Fruit fly (Drosophila melanogaster) whole organism, embryonic: ENCODE results near the gene Ufsp2.
A peak's percentile ranks its signal among the peaks of the same experiment; 100 is the strongest.

ENCODE experiments used
- Abd-B ChIP-seq: fragments of 200-800 bp; sonication (Bioruptor generic); optimal IDR thresholded peaks from 2 replicates; lab custom pipeline; 2018; ENCODE audit warnings: missing biosample characterization, mild to moderate bottlenecking, missing genetic modification characterization, moderate library complexity
- Atf6 ChIP-seq: fragments of 200-800 bp; sonication (Bioruptor generic); IDR thresholded peaks from 2 replicates; pipeline ENCODE4 v1.3.6; 2022; ENCODE audit warnings: missing biosample characterization, missing genetic modification characterization
- Bteb2 ChIP-seq: fragments of 200-800 bp; sonication (Bioruptor generic); optimal IDR thresholded peaks from 2 replicates; lab custom pipeline; 2016; ENCODE audit warnings: missing biosample characterization, missing genetic modification characterization
- CG1024 ChIP-seq: fragments of 200-800 bp; sonication (Bioruptor generic); IDR thresholded peaks from 2 replicates; pipeline ENCODE4 v1.3.6; 2022; ENCODE audit warnings: missing biosample characterization, missing genetic modification characterization
- CG11247 ChIP-seq: fragments of 200-800 bp; sonication (Bioruptor generic); IDR thresholded peaks from 2 replicates; pipeline ENCODE4 v1.3.6; 2022; ENCODE audit warnings: missing biosample characterization, missing genetic modification characterization
- CG12071 ChIP-seq: fragments of 200-800 bp; sonication (Bioruptor generic); optimal IDR thresholded peaks from 3 replicates; lab custom pipeline; 2018; ENCODE audit warnings: missing biosample characterization, mild to moderate bottlenecking, missing genetic modification characterization
- CG12104 ChIP-seq: fragments of 200-800 bp; sonication (Bioruptor generic); optimal IDR thresholded peaks from 3 replicates; lab custom pipeline; 2016; ENCODE audit warnings: missing biosample characterization, missing genetic modification characterization
- CG12236 ChIP-seq: fragments of 200-800 bp; sonication (Bioruptor generic); optimal IDR thresholded peaks from 2 replicates; lab custom pipeline; 2016; ENCODE audit warnings: missing biosample characterization, missing genetic modification characterization
- CG12299 ChIP-seq: fragments of 200-800 bp; sonication (Bioruptor generic); optimal IDR thresholded peaks from 2 replicates; lab custom pipeline; 2018; ENCODE audit warnings: missing biosample characterization, mild to moderate bottlenecking, missing genetic modification characterization
- CG1233 ChIP-seq: fragments of 200-800 bp; sonication (Bioruptor generic); optimal IDR thresholded peaks from 4 replicates; lab custom pipeline; 2018; ENCODE audit warnings: missing biosample characterization, mild to moderate bottlenecking, missing genetic modification characterization
- CG12769 ChIP-seq: fragments of 200-800 bp; sonication (Bioruptor generic); optimal IDR thresholded peaks from 2 replicates; lab custom pipeline; 2019; ENCODE audit warnings: missing biosample characterization, mild to moderate bottlenecking, missing genetic modification characterization, moderate library complexity
- CG17829 ChIP-seq: fragments of 200-800 bp; optimal IDR thresholded peaks from 2 replicates; lab custom pipeline; 2019; ENCODE audit warnings: missing biosample characterization, mild to moderate bottlenecking, missing genetic modification characterization, moderate library complexity
- CG18764 ChIP-seq: fragments of 200-800 bp; sonication (Bioruptor generic); optimal IDR thresholded peaks from 3 replicates; lab custom pipeline; 2016; ENCODE audit warnings: missing biosample characterization, missing genetic modification characterization
- CG2875 ChIP-seq: fragments of 200-800 bp; sonication (Bioruptor generic); optimal IDR thresholded peaks from 2 replicates; lab custom pipeline; 2017; ENCODE audit warnings: missing biosample characterization, mild to moderate bottlenecking, missing genetic modification characterization, missing genetic modification reagents
- CG32767 ChIP-seq: fragments of 200-800 bp; sonication (Bioruptor generic); IDR thresholded peaks from 2 replicates; pipeline ENCODE4 v1.3.6; 2022; ENCODE audit warnings: missing biosample characterization, missing genetic modification characterization
- CG33557 ChIP-seq: fragments of 200-800 bp; sonication (Bioruptor generic); optimal IDR thresholded peaks from 2 replicates; lab custom pipeline; 2019; ENCODE audit warnings: missing biosample characterization, mild to moderate bottlenecking, missing genetic modification characterization, moderate library complexity
- CG34224 ChIP-seq: fragments of 200-800 bp; sonication (Bioruptor generic); IDR thresholded peaks from 3 replicates; pipeline ENCODE4 v1.3.6; 2022; ENCODE audit warnings: missing biosample characterization, missing genetic modification characterization; ENCODE audit not compliant: partially characterized antibody
- CG42726 ChIP-seq: fragments of 200-800 bp; sonication (Bioruptor generic); IDR thresholded peaks from 2 replicates; pipeline ENCODE4 v1.3.6; 2022; ENCODE audit warnings: missing biosample characterization, missing genetic modification characterization; ENCODE audit not compliant: partially characterized antibody
- CG4820 ChIP-seq: fragments of 200-800 bp; sonication (Bioruptor generic); optimal IDR thresholded peaks from 3 replicates; lab custom pipeline; 2016; ENCODE audit warnings: missing biosample characterization, missing genetic modification characterization
- CG6683 ChIP-seq: fragments of 200-800 bp; sonication (Bioruptor generic); optimal IDR thresholded peaks from 2 replicates; lab custom pipeline; 2017; ENCODE audit warnings: missing biosample characterization, mild to moderate bottlenecking, missing genetic modification characterization, missing genetic modification reagents
- CG6854 ChIP-seq: fragments of 200-800 bp; sonication (Bioruptor generic); optimal IDR thresholded peaks from 3 replicates; lab custom pipeline; 2017; ENCODE audit warnings: missing biosample characterization, mild to moderate bottlenecking, missing genetic modification characterization
- CG8359 ChIP-seq: fragments of 200-800 bp; sonication (Bioruptor generic); optimal IDR thresholded peaks from 2 replicates; lab custom pipeline; 2017; ENCODE audit warnings: missing biosample characterization, mild to moderate bottlenecking, missing genetic modification characterization, borderline replicate concordance
- CG9609 ChIP-seq: fragments of 200-800 bp; sonication (Bioruptor generic); optimal IDR thresholded peaks from 3 replicates; lab custom pipeline; 2016; ENCODE audit warnings: missing biosample characterization, missing genetic modification characterization
- Dfd ChIP-seq, 2 experiments: fragments of >200 bp; optimal IDR thresholded peaks; 2 replicates each; lab custom pipeline; 2017; ENCODE audit warnings: missing biosample characterization in 2 of 2, missing genetic modification characterization in 2 of 2
- E2f2 ChIP-seq: fragments of 200-800 bp; sonication (Bioruptor generic); IDR thresholded peaks from 2 replicates; pipeline ENCODE4 v1.3.6; 2022; ENCODE audit warnings: missing biosample characterization, missing genetic modification characterization
- H2.0 ChIP-seq: fragments of 200-800 bp; sonication (Bioruptor generic); IDR thresholded peaks from 2 replicates; pipeline ENCODE4 v1.3.6; 2022; ENCODE audit warnings: missing biosample characterization, missing genetic modification characterization
- HHEX ChIP-seq: fragments of 200-800 bp; sonication (Bioruptor generic); optimal IDR thresholded peaks from 3 replicates; lab custom pipeline; 2017; ENCODE audit warnings: missing biosample characterization, mild to moderate bottlenecking, missing genetic modification characterization, missing genetic modification reagents
- HLHmδ ChIP-seq: fragments of 200-800 bp; sonication (Bioruptor generic); optimal IDR thresholded peaks from 2 replicates; lab custom pipeline; 2018; ENCODE audit warnings: missing biosample characterization, mild to moderate bottlenecking, missing genetic modification characterization, moderate library complexity
- Hmr ChIP-seq: fragments of 200-800 bp; sonication (Bioruptor generic); optimal IDR thresholded peaks from 3 replicates; lab custom pipeline; 2017; ENCODE audit warnings: mild to moderate bottlenecking, missing biosample characterization, missing genetic modification reagents, missing genetic modification characterization
- Hmx ChIP-seq: fragments of 200-800 bp; sonication (Bioruptor generic); optimal IDR thresholded peaks from 2 replicates; lab custom pipeline; 2016; ENCODE audit warnings: missing biosample characterization, missing genetic modification characterization
- Rfx ChIP-seq: fragments of 200-800 bp; sonication (Bioruptor generic); IDR thresholded peaks from 2 replicates; pipeline ENCODE4 v1.3.6; 2022; ENCODE audit warnings: missing biosample characterization, missing genetic modification characterization
- Taf1 ChIP-seq: fragments of 200-800 bp; sonication (Bioruptor generic); IDR thresholded peaks from 2 replicates; pipeline ENCODE4 v1.3.6; 2022; ENCODE audit warnings: missing biosample characterization, missing genetic modification characterization
- cato ChIP-seq: fragments of 200-800 bp; sonication (Bioruptor generic); optimal IDR thresholded peaks from 2 replicates; lab custom pipeline; 2016; ENCODE audit warnings: missing biosample characterization, missing genetic modification characterization, borderline replicate concordance
- chm ChIP-seq: fragments of 200-800 bp; sonication (Bioruptor generic); IDR thresholded peaks from 2 replicates; pipeline ENCODE4 v1.3.6; 2022; ENCODE audit warnings: missing biosample characterization, missing genetic modification characterization
- ci ChIP-seq: fragments of 200-800 bp; sonication (Bioruptor generic); IDR thresholded peaks from 3 replicates; pipeline ENCODE4 v1.3.6; 2022; ENCODE audit warnings: missing biosample characterization, missing genetic modification characterization
- dm ChIP-seq: fragments of 200-800 bp; sonication (Bioruptor generic); optimal IDR thresholded peaks from 3 replicates; lab custom pipeline; 2016; ENCODE audit warnings: missing biosample characterization, missing genetic modification characterization
- dmrt11E ChIP-seq: fragments of 200-800 bp; sonication (Bioruptor generic); optimal IDR thresholded peaks from 3 replicates; lab custom pipeline; 2018; ENCODE audit warnings: missing biosample characterization, mild to moderate bottlenecking, missing genetic modification characterization, moderate library complexity
- hbn ChIP-seq: fragments of 200-800 bp; sonication (Bioruptor generic); IDR thresholded peaks from 2 replicates; pipeline ENCODE4 v1.3.6; 2022; ENCODE audit warnings: missing biosample characterization, missing genetic modification characterization; ENCODE audit not compliant: partially characterized antibody
- hkb ChIP-seq, 2 experiments: fragments of 200-800 bp in 1 of 2; fragments of >200 bp in 1 of 2; sonication (Bioruptor generic) in 1 of 2; IDR thresholded peaks in 1 of 2; optimal IDR thresholded peaks in 1 of 2; 2 replicates each; pipeline versions ENCODE4 v1.3.6 to Lab custom; 2017 to 2022; ENCODE audit warnings: missing biosample characterization in 1 of 2, missing genetic modification characterization in 1 of 2
- klu ChIP-seq: fragments of 200-800 bp; sonication (Bioruptor generic); IDR thresholded peaks from 2 replicates; pipeline ENCODE4 v1.3.6; 2022; ENCODE audit warnings: missing biosample characterization, missing genetic modification characterization
- mirr ChIP-seq: fragments of 200-800 bp; sonication (Bioruptor generic); optimal IDR thresholded peaks from 3 replicates; lab custom pipeline; 2018; ENCODE audit warnings: missing biosample characterization, mild to moderate bottlenecking, missing genetic modification characterization
- nerfin-2 ChIP-seq: fragments of 200-800 bp; sonication (Bioruptor generic); IDR thresholded peaks from 2 replicates; pipeline ENCODE4 v1.3.6; 2022; ENCODE audit warnings: missing biosample characterization, missing genetic modification characterization; ENCODE audit not compliant: partially characterized antibody
- phol ChIP-seq: fragments of 200-800 bp; sonication (Bioruptor generic); optimal IDR thresholded peaks from 3 replicates; lab custom pipeline; 2018; ENCODE audit warnings: missing biosample characterization, mild to moderate bottlenecking, missing genetic modification characterization, moderate library complexity
- psq ChIP-seq: fragments of 200-800 bp; sonication (Bioruptor generic); optimal IDR thresholded peaks from 2 replicates; lab custom pipeline; 2017; ENCODE audit warnings: missing biosample characterization, missing genetic modification characterization
- salm ChIP-seq: fragments of 200-800 bp; sonication (Bioruptor generic); optimal IDR thresholded peaks from 2 replicates; lab custom pipeline; 2018; ENCODE audit warnings: missing biosample characterization, mild to moderate bottlenecking, missing genetic modification characterization
- schlank ChIP-seq: fragments of 200-800 bp; sonication (Bioruptor generic); optimal IDR thresholded peaks from 2 replicates; lab custom pipeline; 2018; ENCODE audit warnings: missing biosample characterization, mild to moderate bottlenecking, missing genetic modification characterization
- sqz ChIP-seq: fragments of 200-800 bp; sonication (Bioruptor generic); optimal IDR thresholded peaks from 3 replicates; lab custom pipeline; 2018; ENCODE audit warnings: missing biosample characterization, mild to moderate bottlenecking, missing genetic modification characterization
- ssp ChIP-seq: fragments of 200-800 bp; sonication (Bioruptor generic); IDR thresholded peaks from 2 replicates; pipeline ENCODE4 v1.3.6; 2022; ENCODE audit warnings: missing biosample characterization, missing genetic modification characterization
- trem ChIP-seq: fragments of 200-800 bp; optimal IDR thresholded peaks from 3 replicates; lab custom pipeline; 2019; ENCODE audit warnings: missing biosample characterization, mild to moderate bottlenecking, missing genetic modification characterization, moderate library complexity
- trh ChIP-seq: fragments of 200-800 bp; sonication (Bioruptor generic); optimal IDR thresholded peaks from 2 replicates; lab custom pipeline; 2016; ENCODE audit warnings: missing biosample characterization, missing genetic modification characterization
- unpg ChIP-seq: fragments of 200-800 bp; sonication (Bioruptor generic); optimal IDR thresholded peaks from 3 replicates; lab custom pipeline; 2018; ENCODE audit warnings: missing biosample characterization, mild to moderate bottlenecking, missing genetic modification characterization, moderate library complexity

Ufsp2 gene

dm6 chr3L:15583504-15583903, 7.1 kb downstream of the Ufsp2 start, which contains the start of gene AIMP2 (continued):
- no peak for TF ChIP-seq salm (tag; lab: Kevin White, UChicago)
- TF ChIP-seq klu, result no peak
- TF ChIP-seq CG12769 (tag; lab: Kevin White, UChicago), result no peak
- TF ChIP-seq Hmr (GFP tag; lab: Kevin White, UChicago), result no peak
- no peak for TF ChIP-seq Dfd (GFP tag; optimal IDR thresholded peaks at IDR 0.05; lab: Kevin White, UChicago)
- no peak for TF ChIP-seq CG2875 (GFP tag; lab: Kevin White, UChicago)
- peak; percentile 0 for TF ChIP-seq phol (tag; lab: Kevin White, UChicago)
- TF ChIP-seq CG34224 (GFP tag; lab: Robert Waterston, UW), result 0 out of 3 replicates have a peak, but pooled peaks have one; percentile 20
- no peak for TF ChIP-seq cato (GFP tag; lab: Kevin White, UChicago)
- TF ChIP-seq unpg (GFP tag; lab: Kevin White, UChicago), result no peak
- no peak for TF ChIP-seq Bteb2 (GFP tag; lab: Kevin White, UChicago)
- no peak for TF ChIP-seq chm (GFP tag; lab: Robert Waterston, UW)
- TF ChIP-seq mirr (GFP tag; lab: Kevin White, UChicago), result no peak
- no peak for TF ChIP-seq CG9609 (GFP tag; lab: Kevin White, UChicago)
- TF ChIP-seq CG12236 (GFP tag; lab: Kevin White, UChicago), result no peak
- TF ChIP-seq CG32767 (GFP tag; lab: Robert Waterston, UW), result no peak
- TF ChIP-seq hkb (optimal IDR thresholded peaks at IDR 0.05; lab: Kevin White, UChicago), result no peak
- TF ChIP-seq hkb (GFP tag; IDR thresholded peaks at IDR 0.05; lab: Robert Waterston, UW), result no peak
- no peak for TF ChIP-seq CG42726 (GFP tag; lab: Robert Waterston, UW)
- no peak for TF ChIP-seq CG17829 (tag; lab: Kevin White, UChicago)
- TF ChIP-seq CG6854, result no peak
- TF ChIP-seq schlank (tag; lab: Kevin White, UChicago), result no peak
- no peak for TF ChIP-seq CG12299 (tag; lab: Kevin White, UChicago)
- no peak for TF ChIP-seq CG1233 (GFP tag; lab: Kevin White, UChicago)
- TF ChIP-seq Atf6 (GFP tag; lab: Robert Waterston, UW), result no peak
- TF ChIP-seq CG6683 (GFP tag; lab: Kevin White, UChicago), result no peak
- TF ChIP-seq CG33557, result no peak
- TF ChIP-seq ssp (GFP tag; lab: Robert Waterston, UW), result no peak
- no peak for TF ChIP-seq CG1024
- TF ChIP-seq dmrt11E (tag; lab: Kevin White, UChicago), result no peak
- TF ChIP-seq H2.0 (GFP tag; lab: Robert Waterston, UW), result no peak
- no peak for TF ChIP-seq trh (GFP tag; lab: Kevin White, UChicago)
- TF ChIP-seq CG4820 (GFP tag; lab: Kevin White, UChicago), result no peak
- TF ChIP-seq hbn, result no peak
- no peak for TF ChIP-seq psq
- TF ChIP-seq CG11247, result no peak
- TF ChIP-seq CG12104 (GFP tag; lab: Kevin White, UChicago), result no peak
- no peak for TF ChIP-seq HLHmδ (GFP tag; lab: Kevin White, UChicago)
- TF ChIP-seq Abd-B (GFP tag; lab: Kevin White, UChicago), result no peak
- TF ChIP-seq Rfx (GFP tag; lab: Robert Waterston, UW), result no peak
- peak; percentile 21 for TF ChIP-seq trem (tag; lab: Kevin White, UChicago)
- peak; percentile 89 for TF ChIP-seq E2f2 (GFP tag; lab: Robert Waterston, UW)
- no peak for TF ChIP-seq Taf1 (GFP tag; lab: Robert Waterston, UW)
- TF ChIP-seq nerfin-2 (GFP tag; lab: Robert Waterston, UW), result no peak
- TF ChIP-seq sqz, result no peak
- no peak for TF ChIP-seq HHEX (GFP tag; lab: Kevin White, UChicago)
- no peak for TF ChIP-seq ci (GFP tag; lab: Robert Waterston, UW)
- peak; percentile 34 for TF ChIP-seq dm (GFP tag; lab: Kevin White, UChicago)
- no peak for TF ChIP-seq Hmx (GFP tag; lab: Kevin White, UChicago)
- no peak for TF ChIP-seq CG18764 (GFP tag; lab: Kevin White, UChicago)
- TF ChIP-seq CG12071 (GFP tag; lab: Kevin White, UChicago), result no peak
- no peak for TF ChIP-seq CG8359 (GFP tag; lab: Kevin White, UChicago)
